Fruit fly (Drosophila melanogaster) whole organism, prepupa: ENCODE results near the gene Uxs.

Experiments
- Blimp-1 ChIP-seq: fragments of 200-800 bp; sonication (Bioruptor generic); optimal IDR thresholded peaks from 3 replicates; lab custom pipeline; 2017; ENCODE audit warnings: missing biosample characterization, missing genetic modification characterization, mild to moderate bottlenecking, moderate library complexity, missing genetic modification reagents
- CG31627 ChIP-seq: fragments of 200-800 bp; sonication (Bioruptor generic); optimal IDR thresholded peaks from 3 replicates; lab custom pipeline; 2016; ENCODE audit warnings: missing biosample characterization, missing genetic modification characterization
- CG34406 ChIP-seq: fragments of 200-800 bp; sonication (Bioruptor generic); optimal IDR thresholded peaks from 3 replicates; lab custom pipeline; 2016; ENCODE audit warnings: missing biosample characterization, missing genetic modification characterization
- CG6854 ChIP-seq: fragments of 200-800 bp; sonication (Bioruptor generic); optimal IDR thresholded peaks from 2 replicates; lab custom pipeline; 2017; ENCODE audit warnings: missing biosample characterization, mild to moderate bottlenecking, missing genetic modification characterization
- CG7368 ChIP-seq: fragments of 200-800 bp; sonication (Bioruptor generic); optimal IDR thresholded peaks from 3 replicates; lab custom pipeline; 2016; ENCODE audit warnings: missing biosample characterization, missing genetic modification characterization
- CG9139 ChIP-seq: fragments of 200-800 bp; sonication (Bioruptor generic); optimal IDR thresholded peaks from 3 replicates; lab custom pipeline; 2017; ENCODE audit warnings: missing biosample characterization, mild to moderate bottlenecking, missing genetic modification characterization
- Gug ChIP-seq: fragments of 200-800 bp; sonication (Bioruptor generic); IDR thresholded peaks from 2 replicates; pipeline ENCODE4 v1.3.6; 2022; ENCODE audit warnings: missing biosample characterization, missing genetic modification characterization
- Lpt ChIP-seq: fragments of 200-800 bp; sonication (Bioruptor generic); optimal IDR thresholded peaks from 3 replicates; lab custom pipeline; 2016; ENCODE audit warnings: missing biosample characterization, missing genetic modification characterization
- Sox102F ChIP-seq: fragments of 200-800 bp; sonication (Bioruptor generic); optimal IDR thresholded peaks from 2 replicates; lab custom pipeline; 2016; ENCODE audit warnings: missing biosample characterization, mild to moderate bottlenecking, missing genetic modification characterization
- fkh ChIP-seq: fragments of 200-800 bp; sonication (Bioruptor generic); optimal IDR thresholded peaks from 3 replicates; lab custom pipeline; 2017; ENCODE audit warnings: missing biosample characterization, mild to moderate bottlenecking, missing genetic modification characterization, moderate library complexity
- lz ChIP-seq: fragments of 200-800 bp; sonication (Bioruptor generic); optimal IDR thresholded peaks from 3 replicates; lab custom pipeline; 2016; ENCODE audit warnings: missing biosample characterization, missing genetic modification characterization
- salr ChIP-seq, 2 experiments: fragments of 200-800 bp; sonication (Bioruptor generic); optimal IDR thresholded peaks; 3 replicates each; lab custom pipeline; 2016 to 2018; ENCODE audit warnings: missing biosample characterization in 2 of 2, missing genetic modification characterization in 2 of 2, mild to moderate bottlenecking in 1 of 2
- spab ChIP-seq: fragments of 200-800 bp; sonication (Bioruptor generic); optimal IDR thresholded peaks from 2 replicates; lab custom pipeline; 2017; ENCODE audit warnings: missing biosample characterization, mild to moderate bottlenecking, missing genetic modification characterization, missing genetic modification reagents

DNA sequence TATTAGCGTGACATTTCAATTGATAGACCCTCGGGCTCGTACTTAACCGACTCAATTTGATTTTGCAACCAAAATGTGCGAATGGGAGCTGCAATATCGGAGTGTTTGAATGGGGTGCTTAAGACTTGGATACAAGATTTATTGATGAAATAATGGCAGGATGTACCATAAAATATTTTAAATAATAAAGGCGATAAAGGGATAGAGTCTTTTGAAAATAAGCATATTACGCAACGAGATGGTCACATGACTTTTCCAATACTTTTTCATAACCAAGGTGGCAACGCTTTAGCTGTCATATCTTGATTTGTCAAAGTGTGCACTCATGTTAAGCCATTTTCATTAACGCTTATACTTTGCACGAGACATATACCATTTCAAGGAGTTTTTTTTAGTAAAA is 48.2 kb downstream of the Uxs start, which contains the start of gene eIF4E3:
- TF ChIP-seq Gug (GFP tag; lab: Robert Waterston, UW) (no peak), Blimp-1 (GFP tag; lab: Kevin White, UChicago) (no peak), salr (GFP tag; optimal IDR thresholded peaks at IDR 0.05; lab: Kevin White, UChicago) (no peak), CG34406 (GFP tag; lab: Kevin White, UChicago) (no peak), CG7368 (GFP tag; lab: Kevin White, UChicago) (no peak), CG31627 (GFP tag; lab: Kevin White, UChicago) (no peak), CG6854 (GFP tag; lab: Kevin White, UChicago) (no peak), lz (GFP tag; lab: Kevin White, UChicago) (no peak), fkh (no peak), CG9139 (GFP tag; lab: Kevin White, UChicago) (no peak), Lpt (no peak), spab (GFP tag; lab: Kevin White, UChicago) (no peak), Sox102F (GFP tag; lab: Kevin White, UChicago) (no peak)
